Fruit fly (Drosophila melanogaster) whole organism, wandering third instar larva: ENCODE results near the gene sloth2.

Experiments
- CG9705 ChIP-seq: fragments of 200-800 bp; sonication (Bioruptor generic); optimal IDR thresholded peaks from 2 replicates; lab custom pipeline; 2018; ENCODE audit warnings: missing biosample characterization, mild to moderate bottlenecking, missing genetic modification characterization
- Dfd ChIP-seq: fragments of >200 bp; optimal IDR thresholded peaks from 2 replicates; lab custom pipeline; 2017; ENCODE audit warnings: missing biosample characterization, missing genetic modification characterization
- GATAd ChIP-seq: sonication (Bioruptor generic); optimal IDR thresholded peaks from 2 replicates; lab custom pipeline; 2016; ENCODE audit warnings: missing biosample characterization, missing genetic modification characterization
- HLH106 ChIP-seq: fragments of 200-800 bp; optimal IDR thresholded peaks from 3 replicates; lab custom pipeline; 2019; ENCODE audit warnings: missing biosample characterization, mild to moderate bottlenecking, missing genetic modification characterization, moderate library complexity
- OdsH ChIP-seq: fragments of 200-800 bp; sonication (Bioruptor generic); optimal IDR thresholded peaks from 2 replicates; lab custom pipeline; 2016; ENCODE audit warnings: missing biosample characterization, mild to moderate bottlenecking, missing genetic modification characterization
- Vsx2 ChIP-seq: fragments of 200-300, 225-300 bp; sonication (Bioruptor generic); optimal IDR thresholded peaks from 2 replicates; lab custom pipeline; 2018; ENCODE audit warnings: missing biosample characterization, missing genetic modification characterization; ENCODE audit not compliant: partially characterized antibody
- pan ChIP-seq: fragments of >200 bp; optimal IDR thresholded peaks from 2 replicates; lab custom pipeline; 2017
- psq ChIP-seq: fragments of 200-800 bp; sonication (Bioruptor generic); optimal IDR thresholded peaks from 3 replicates; lab custom pipeline; 2017; ENCODE audit warnings: missing biosample characterization, mild to moderate bottlenecking, missing genetic modification characterization, moderate library complexity
- sv ChIP-seq: fragments of 200-800 bp; sonication (Bioruptor generic); optimal IDR thresholded peaks from 3 replicates; lab custom pipeline; 2016; ENCODE audit warnings: missing biosample characterization, missing genetic modification characterization
- woc ChIP-seq: sonication (Bioruptor generic); optimal IDR thresholded peaks from 2 replicates; lab custom pipeline; 2016; ENCODE audit warnings: missing biosample characterization, mild to moderate bottlenecking, missing genetic modification characterization

dm6 chrX:6976364-6976763 is 34.8 kb upstream of the sloth2 start:
- TF ChIP-seq OdsH (GFP tag; lab: Kevin White, UChicago) (peak; percentile 54), HLH106 (tag; lab: Kevin White, UChicago) (peak; percentile 34), CG9705 (GFP tag; lab: Kevin White, UChicago) (no peak), Vsx2 (GFP tag; lab: Kevin White, UChicago) (no peak), woc (GFP tag; lab: Kevin White, UChicago) (peak; percentile 21), Dfd (no peak), pan (lab: Kevin White, UChicago) (no peak), GATAd (GFP tag; lab: Kevin White, UChicago) (no peak), sv (GFP tag; lab: Kevin White, UChicago) (no peak), psq (peak; percentile 33)
